Worm (Caenorhabditis elegans): ENCODE measurements around the gene T18D3.5.

Gene T18D3.5

ce11 chrX:12451258-12451657, 12.3 kb upstream of the T18D3.5 start:
- TF ChIP-seq him-1 (tag; optimal IDR thresholded peaks at IDR 0.05): no peak
- TF ChIP-seq dao-5 (tag; optimal IDR thresholded peaks at IDR 0.05): no peak
- TF ChIP-seq W03F9.2 (tag; optimal IDR thresholded peaks at IDR 0.05): no peak

DNA sequence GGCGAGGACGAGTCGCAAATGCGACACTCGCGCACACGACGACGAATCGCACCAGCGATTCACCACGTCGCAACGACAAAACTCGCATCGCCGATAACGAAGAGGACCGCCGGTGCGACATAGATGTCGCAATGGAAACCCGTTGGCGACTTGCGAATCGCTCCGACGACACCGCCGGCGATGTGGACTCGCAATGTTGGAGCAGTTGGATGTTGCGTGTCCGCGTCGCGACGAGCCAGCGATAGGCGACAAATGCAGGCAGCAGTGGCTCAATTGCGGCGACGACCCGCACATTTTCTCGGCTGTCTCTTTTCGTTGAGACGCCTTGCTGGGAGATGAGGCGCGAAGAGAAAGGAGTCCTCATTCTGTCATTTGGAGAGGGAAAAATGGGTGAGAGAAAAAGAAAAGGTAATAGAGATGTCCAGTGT, 11.4 kb upstream of the T18D3.5 start:
- TF ChIP-seq dao-5 (tag; optimal IDR thresholded peaks at IDR 0.05) (no peak), him-1 (tag; optimal IDR thresholded peaks at IDR 0.05) (peak; percentile 87), W03F9.2 (tag; optimal IDR thresholded peaks at IDR 0.05) (no peak)

- TF ChIP-seq dao-5 (tag; optimal IDR thresholded peaks at IDR 0.05): no peak
- TF ChIP-seq W03F9.2 (tag; optimal IDR thresholded peaks at IDR 0.05): no peak
- TF ChIP-seq him-1 (tag; optimal IDR thresholded peaks at IDR 0.05): no peak
Observed at ce11 chrX:12454290-12454795, 9.3 kb upstream of the T18D3.5 start, which contains the start of the genes T18D3.9 and T18D3.1. TSS of gene T18D3.9 (minus strand) at chrX:12454457. TSS of gene T18D3.1 (plus strand) at chrX:12454745.

DNA sequence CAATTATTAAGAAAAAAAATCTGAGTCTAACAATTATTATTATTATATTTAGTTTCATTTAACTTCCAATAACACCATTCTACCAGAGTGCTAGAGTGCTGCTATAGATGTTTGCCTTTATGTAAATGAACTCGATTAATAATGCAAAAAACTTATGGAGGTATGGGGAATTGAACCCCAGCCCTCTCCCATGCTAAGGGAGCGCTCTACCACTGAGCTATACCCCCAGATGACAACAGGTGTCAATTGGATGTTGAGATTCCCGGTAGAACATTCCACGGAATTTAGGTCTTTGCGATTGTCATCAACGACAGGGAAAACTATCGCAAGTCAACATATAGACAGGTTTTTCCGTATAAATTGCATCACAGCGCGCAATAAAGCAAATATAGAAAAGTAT, 5.6 kb upstream of the T18D3.5 start:
- peak; percentile 57 for TF ChIP-seq W03F9.2 (tag; optimal IDR thresholded peaks at IDR 0.05)
- peak; percentile 83 for TF ChIP-seq dao-5 (tag; optimal IDR thresholded peaks at IDR 0.05)
- TF ChIP-seq him-1 (tag; optimal IDR thresholded peaks at IDR 0.05): no peak

DNA sequence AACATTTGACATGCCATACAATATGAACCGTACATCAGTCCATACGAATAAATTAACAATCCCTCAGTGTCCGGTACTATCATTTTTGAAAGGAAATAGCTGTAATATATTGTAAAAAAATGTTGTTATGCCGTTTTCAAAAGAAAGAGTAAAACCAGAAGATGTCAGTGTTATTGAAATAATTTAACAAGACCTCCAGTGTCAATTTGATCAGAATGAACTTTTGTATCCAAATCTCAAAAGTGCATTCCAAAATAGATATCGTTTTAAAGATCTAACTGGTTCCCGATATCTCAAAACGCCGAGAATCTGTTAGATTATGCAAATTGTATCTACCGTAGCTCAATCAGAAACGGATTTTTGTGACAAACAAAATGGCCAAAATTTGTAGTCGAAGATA, 2.0 kb upstream of the T18D3.5 start, which contains the start of gene odr-7:
odr-7 (minus strand) TSS at position 101 of the 400 bp plus-strand sequence.
- TF ChIP-seq him-1 (tag; optimal IDR thresholded peaks at IDR 0.05) (no peak), W03F9.2 (tag; optimal IDR thresholded peaks at IDR 0.05) (no peak), dao-5 (tag; optimal IDR thresholded peaks at IDR 0.05) (no peak)

- TF ChIP-seq dao-5 (tag; optimal IDR thresholded peaks at IDR 0.05): no peak
- no peak for TF ChIP-seq W03F9.2 (tag; optimal IDR thresholded peaks at IDR 0.05)
- no peak for TF ChIP-seq him-1 (tag; optimal IDR thresholded peaks at IDR 0.05)
Observed at ce11 chrX:12466769-12467168, 3.2 kb downstream of the T18D3.5 start, which contains the start of gene cdf-2. TSS of gene cdf-2 (minus strand) at chrX:12466917.

ce11 chrX:12467660-12468111, 4.1 kb downstream of the T18D3.5 start, which contains the start of gene myo-2:
TSS of gene myo-2 (plus strand) at chrX:12468061.
- TF ChIP-seq dao-5 (tag; optimal IDR thresholded peaks at IDR 0.05) (no peak), him-1 (tag; optimal IDR thresholded peaks at IDR 0.05) (no peak), W03F9.2 (tag; optimal IDR thresholded peaks at IDR 0.05) (no peak)

- TF ChIP-seq W03F9.2 (tag; optimal IDR thresholded peaks at IDR 0.05) (no peak), him-1 (tag; optimal IDR thresholded peaks at IDR 0.05) (no peak), dao-5 (tag; optimal IDR thresholded peaks at IDR 0.05) (no peak)
Observed at ce11 chrX:12469846-12470245, 6.2 kb downstream of the T18D3.5 start.

ce11 chrX:12472232-12472631, 8.6 kb downstream of the T18D3.5 start:
- no peak for TF ChIP-seq W03F9.2 (tag; optimal IDR thresholded peaks at IDR 0.05)
- TF ChIP-seq dao-5 (tag; optimal IDR thresholded peaks at IDR 0.05): no peak
- TF ChIP-seq him-1 (tag; optimal IDR thresholded peaks at IDR 0.05): no peak

DNA sequence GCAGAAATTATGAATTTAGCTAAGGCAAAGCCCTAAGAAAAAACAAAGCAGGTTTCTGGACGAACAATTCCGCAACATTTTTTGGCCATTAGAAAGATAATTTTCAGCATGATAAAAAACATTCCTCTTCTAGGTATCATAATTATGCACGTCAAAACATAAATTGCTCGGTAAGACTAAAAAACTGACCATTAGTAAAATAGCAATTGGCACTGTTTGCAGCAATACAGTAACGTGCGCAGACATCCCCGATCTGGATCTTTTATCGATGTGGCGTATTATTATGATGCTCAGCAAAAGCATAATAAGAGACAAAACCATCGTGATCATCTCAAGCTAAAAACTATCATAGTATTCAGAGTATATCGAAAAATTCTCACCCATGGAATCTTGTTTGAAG, 12.8 kb downstream of the T18D3.5 start:
- TF ChIP-seq W03F9.2 (tag; optimal IDR thresholded peaks at IDR 0.05) (no peak), dao-5 (tag; optimal IDR thresholded peaks at IDR 0.05) (no peak), him-1 (tag; optimal IDR thresholded peaks at IDR 0.05) (no peak)

DNA sequence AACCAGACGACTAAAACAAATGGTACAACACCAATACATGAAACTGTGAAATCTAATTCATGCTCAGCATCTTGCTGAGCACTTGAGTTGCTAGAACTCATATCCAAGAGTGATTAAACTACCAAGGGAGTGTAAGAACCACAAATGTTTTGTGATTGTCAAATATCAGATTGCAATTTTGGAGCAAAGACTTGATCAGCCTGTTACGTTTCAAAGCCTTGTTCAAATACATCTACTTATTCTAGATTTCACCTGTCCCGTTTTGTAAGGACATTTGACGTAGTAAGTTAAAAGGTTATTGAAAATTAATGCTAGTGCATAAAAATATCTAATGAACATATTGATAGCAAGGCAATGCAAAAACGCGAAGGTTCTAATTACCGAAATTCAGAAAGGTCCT, 13.7 kb downstream of the T18D3.5 start, which contains the start of gene F45E6.1:
F45E6.1 (minus strand) TSS at position 101 of the 400 bp plus-strand sequence.
- TF ChIP-seq him-1 (tag; optimal IDR thresholded peaks at IDR 0.05) (no peak), dao-5 (tag; optimal IDR thresholded peaks at IDR 0.05) (no peak), W03F9.2 (tag; optimal IDR thresholded peaks at IDR 0.05) (no peak)

ce11 chrX:12478465-12478864, 14.9 kb downstream of the T18D3.5 start:
- TF ChIP-seq him-1 (tag; optimal IDR thresholded peaks at IDR 0.05) (no peak), dao-5 (tag; optimal IDR thresholded peaks at IDR 0.05) (no peak), W03F9.2 (tag; optimal IDR thresholded peaks at IDR 0.05) (no peak)

DNA sequence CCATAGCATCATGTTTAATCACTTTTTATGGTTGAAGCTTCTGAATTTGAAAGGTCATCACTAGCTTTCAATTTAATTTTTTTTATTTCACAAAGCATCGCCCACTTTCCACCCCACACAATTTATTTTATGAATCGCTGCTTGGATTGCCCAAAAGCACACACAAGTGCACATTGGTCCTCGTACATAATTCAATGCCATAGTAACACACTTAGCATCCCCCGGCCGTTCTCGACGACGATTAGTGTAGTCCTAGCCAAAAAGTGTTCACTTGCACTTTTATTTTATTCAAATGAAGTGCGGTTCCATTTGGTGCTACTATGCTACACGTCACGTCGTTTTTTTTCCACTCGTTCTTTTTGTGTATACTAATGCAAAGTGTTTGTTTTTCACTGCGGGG, 15.4 kb downstream of the T18D3.5 start:
- no peak for TF ChIP-seq dao-5 (tag; optimal IDR thresholded peaks at IDR 0.05)
- no peak for TF ChIP-seq him-1 (tag; optimal IDR thresholded peaks at IDR 0.05)
- no peak for TF ChIP-seq W03F9.2 (tag; optimal IDR thresholded peaks at IDR 0.05)

DNA sequence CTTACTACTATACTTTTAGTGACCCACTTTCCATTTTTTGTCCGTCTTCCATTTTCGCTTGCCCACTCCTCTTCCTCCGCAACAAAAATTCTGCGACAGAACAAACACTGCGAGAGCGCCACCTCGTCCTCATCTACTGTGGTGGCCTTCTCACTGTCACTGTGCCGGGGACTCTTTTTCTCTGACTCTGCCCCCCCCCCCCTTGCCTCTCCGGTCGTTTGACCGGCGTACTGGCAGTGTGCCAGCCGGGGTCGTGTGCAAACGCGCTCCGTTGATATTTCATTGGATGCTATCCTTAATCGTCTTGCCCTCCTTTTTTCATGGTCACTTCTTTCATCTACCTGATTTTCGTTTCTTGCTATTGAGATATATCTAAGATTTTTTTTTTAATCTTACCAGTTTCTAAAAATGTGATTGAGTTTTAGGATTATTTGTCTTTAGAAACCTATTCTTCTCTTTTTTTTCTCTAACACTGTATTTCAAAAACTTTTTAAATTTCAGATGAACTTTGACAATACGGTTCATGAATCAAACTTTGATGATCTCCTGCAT, 16.9 kb downstream of the T18D3.5 start, which contains the start of gene atf-6:
atf-6 (plus strand) TSS at position 502 of the 552 bp plus-strand sequence.
- TF ChIP-seq W03F9.2 (tag; optimal IDR thresholded peaks at IDR 0.05): no peak
- peak; percentile 24 for TF ChIP-seq dao-5 (tag; optimal IDR thresholded peaks at IDR 0.05)
- TF ChIP-seq him-1 (tag; optimal IDR thresholded peaks at IDR 0.05): peak; percentile 57
